Worm (Caenorhabditis elegans) whole organism, late embryonic: Measurements from ENCODE around the gene crn-5.

ENCODE experiments used
- C08G9.2 ChIP-seq: sonication (generic microtip); optimal IDR thresholded peaks from 2 replicates; lab custom pipeline; 2016; ENCODE audit warnings: mild to moderate bottlenecking, missing genetic modification characterization, moderate library complexity, missing compliant biosample characterization
- C38D4.7 ChIP-seq: fragments of 200-800 bp; sonication (Bioruptor generic); optimal IDR thresholded peaks from 2 replicates; lab custom pipeline; 2018; ENCODE audit warnings: mild to moderate bottlenecking, missing genetic modification characterization, moderate library complexity, missing compliant biosample characterization
- F13H6.1 ChIP-seq: sonication (generic microtip); optimal IDR thresholded peaks from 2 replicates; lab custom pipeline; 2016; ENCODE audit warnings: missing genetic modification characterization, missing compliant biosample characterization
- Y22D7AL.16 ChIP-seq: sonication (generic microtip); optimal IDR thresholded peaks from 2 replicates; lab custom pipeline; 2016; ENCODE audit warnings: missing genetic modification characterization, missing compliant biosample characterization
- ama-1 ChIP-seq: fragments of 150-350 bp; optimal IDR thresholded peaks from 2 replicates; lab custom pipeline; 2014
- ceh-18 ChIP-seq: sonication (generic microtip); optimal IDR thresholded peaks from 2 replicates; lab custom pipeline; 2016; ENCODE audit warnings: missing genetic modification characterization, missing compliant biosample characterization
- ceh-2 ChIP-seq: sonication (generic microtip); optimal IDR thresholded peaks from 2 replicates; lab custom pipeline; 2016; ENCODE audit warnings: missing genotype, missing genetic modification characterization, missing compliant biosample characterization
- ceh-22 ChIP-seq: sonication (generic microtip); optimal IDR thresholded peaks from 2 replicates; lab custom pipeline; 2017; ENCODE audit warnings: missing biosample characterization, missing genetic modification characterization
- ceh-31 ChIP-seq: sonication (generic microtip); optimal IDR thresholded peaks from 2 replicates; lab custom pipeline; 2016; ENCODE audit warnings: missing genetic modification characterization, missing compliant biosample characterization
- ceh-45 ChIP-seq: fragments of 200-800 bp; sonication (Bioruptor generic); IDR thresholded peaks from 2 replicates; pipeline ENCODE4 v1.3.6; 2022; ENCODE audit warnings: missing genetic modification reagents, missing genetic modification characterization, missing compliant biosample characterization
- ceh-48 ChIP-seq: sonication (generic microtip); optimal IDR thresholded peaks from 2 replicates; lab custom pipeline; 2016; ENCODE audit warnings: missing genetic modification characterization, inconsistent platforms, missing compliant biosample characterization
- che-1 ChIP-seq: sonication (generic microtip); optimal IDR thresholded peaks from 2 replicates; lab custom pipeline; 2016; ENCODE audit warnings: mild to moderate bottlenecking, missing genetic modification characterization, missing compliant biosample characterization
- dve-1 ChIP-seq: sonication (generic microtip); optimal IDR thresholded peaks from 2 replicates; lab custom pipeline; 2017; ENCODE audit warnings: antibody characterized with exemption, mild to moderate bottlenecking, missing genetic modification characterization, missing compliant biosample characterization
- elt-2 ChIP-seq: sonication (generic microtip); optimal IDR thresholded peaks from 2 replicates; lab custom pipeline; 2016; ENCODE audit warnings: missing genetic modification reagents, missing genetic modification characterization, missing compliant biosample characterization
- fkh-10 ChIP-seq: fragments of 150-350 bp; optimal IDR thresholded peaks from 2 replicates; lab custom pipeline; 2014; ENCODE audit warnings: missing biosample characterization, missing genetic modification reagents, missing genetic modification characterization
- fkh-6 ChIP-seq: sonication (generic microtip); optimal IDR thresholded peaks from 2 replicates; lab custom pipeline; 2016; ENCODE audit warnings: missing genetic modification characterization, missing compliant biosample characterization
- gmeb-2 ChIP-seq: sonication (generic microtip); optimal IDR thresholded peaks from 2 replicates; lab custom pipeline; 2016; ENCODE audit warnings: missing genetic modification characterization, inconsistent platforms, missing compliant biosample characterization
- hlh-15 ChIP-seq: sonication (generic microtip); optimal IDR thresholded peaks from 2 replicates; lab custom pipeline; 2016; ENCODE audit warnings: missing genetic modification characterization, missing compliant biosample characterization
- hlh-30 ChIP-seq: sonication (generic microtip); optimal IDR thresholded peaks from 2 replicates; lab custom pipeline; 2017; ENCODE audit warnings: antibody characterized with exemption, missing genetic modification characterization, missing compliant biosample characterization; ENCODE audit not compliant: insufficient read depth
- hlh-8 ChIP-seq: sonication (generic microtip); optimal IDR thresholded peaks from 2 replicates; lab custom pipeline; 2016; ENCODE audit warnings: missing genotype, missing genetic modification characterization, missing compliant biosample characterization
- madf-2 ChIP-seq: sonication (generic microtip); optimal IDR thresholded peaks from 2 replicates; lab custom pipeline; 2017; ENCODE audit warnings: missing genetic modification characterization, missing compliant biosample characterization
- nfya-1 ChIP-seq: sonication (generic microtip); optimal IDR thresholded peaks from 2 replicates; lab custom pipeline; 2017; ENCODE audit warnings: missing genetic modification characterization, mild to moderate bottlenecking, missing compliant biosample characterization, antibody characterized with exemption, moderate library complexity
- odd-2 ChIP-seq: sonication (generic microtip); optimal IDR thresholded peaks from 2 replicates; lab custom pipeline; 2017; ENCODE audit warnings: antibody characterized with exemption, mild to moderate bottlenecking, missing genetic modification characterization, missing compliant biosample characterization
- pag-3 ChIP-seq: sonication (generic microtip); optimal IDR thresholded peaks from 2 replicates; lab custom pipeline; 2016; ENCODE audit warnings: missing compliant biosample characterization, missing genetic modification characterization, borderline replicate concordance
- pat-9 ChIP-seq: fragments of 200-800 bp; sonication (Bioruptor generic); optimal IDR thresholded peaks from 2 replicates; lab custom pipeline; 2018; ENCODE audit warnings: mild to moderate bottlenecking, missing genetic modification characterization, moderate library complexity, missing compliant biosample characterization
- pax-1 ChIP-seq: fragments of 150-350 bp; optimal IDR thresholded peaks from 2 replicates; lab custom pipeline; 2014; ENCODE audit warnings: missing biosample characterization, missing genetic modification characterization
- pha-2 ChIP-seq: sonication (generic microtip); optimal IDR thresholded peaks from 2 replicates; lab custom pipeline; 2017; ENCODE audit warnings: mild to moderate bottlenecking, missing genetic modification characterization, missing compliant biosample characterization
- pros-1 ChIP-seq: fragments of 150-350 bp; optimal IDR thresholded peaks from 2 replicates; lab custom pipeline; 2014; ENCODE audit warnings: missing biosample characterization, missing genetic modification reagents, missing genetic modification characterization
- ref-2 ChIP-seq: sonication (generic microtip); optimal IDR thresholded peaks from 2 replicates; lab custom pipeline; 2016; ENCODE audit warnings: missing genetic modification characterization, missing compliant biosample characterization
- rnt-1 ChIP-seq: sonication (generic microtip); optimal IDR thresholded peaks from 2 replicates; lab custom pipeline; 2016; ENCODE audit warnings: missing genetic modification characterization, missing compliant biosample characterization
- sdc-2 ChIP-seq: sonication (generic microtip); optimal IDR thresholded peaks from 2 replicates; lab custom pipeline; 2016; ENCODE audit warnings: missing genotype, missing genetic modification characterization, missing compliant biosample characterization
- sox-4 ChIP-seq: sonication (generic microtip); optimal IDR thresholded peaks from 2 replicates; lab custom pipeline; 2017; ENCODE audit warnings: mild to moderate bottlenecking, missing genetic modification characterization, inconsistent platforms, missing compliant biosample characterization
- syd-9 ChIP-seq: sonication (generic microtip); optimal IDR thresholded peaks from 2 replicates; lab custom pipeline; 2016; ENCODE audit warnings: mild to moderate bottlenecking, missing genetic modification characterization, moderate library complexity, missing compliant biosample characterization
- tbx-2 ChIP-seq: sonication (generic microtip); optimal IDR thresholded peaks from 2 replicates; lab custom pipeline; 2016; ENCODE audit warnings: missing genetic modification characterization, missing compliant biosample characterization
- unc-3 ChIP-seq, 2 experiments: fragments of 200-800 bp in 1 of 2; sonication (Bioruptor generic) in 1 of 2; sonication (generic microtip) in 1 of 2; conservative IDR thresholded peaks in 1 of 2; optimal IDR thresholded peaks in 1 of 2; 2 replicates each; pipeline versions ENCODE4 v1.3.6 to Lab custom; 2016 to 2022; ENCODE audit warnings: missing compliant biosample characterization in 2 of 2, missing genetic modification characterization in 2 of 2, missing genetic modification reagents in 1 of 2
- unc-55 ChIP-seq: sonication (generic microtip); optimal IDR thresholded peaks from 2 replicates; lab custom pipeline; 2017; ENCODE audit warnings: missing biosample characterization, missing genetic modification reagents, missing genetic modification characterization
- unc-86 ChIP-seq: sonication (generic microtip); optimal IDR thresholded peaks from 2 replicates; lab custom pipeline; 2016; ENCODE audit warnings: missing genetic modification characterization, missing compliant biosample characterization
- zip-5 ChIP-seq: sonication (generic microtip); optimal IDR thresholded peaks from 2 replicates; lab custom pipeline; 2016; ENCODE audit warnings: missing genetic modification characterization, missing compliant biosample characterization

crn-5 gene

DNA sequence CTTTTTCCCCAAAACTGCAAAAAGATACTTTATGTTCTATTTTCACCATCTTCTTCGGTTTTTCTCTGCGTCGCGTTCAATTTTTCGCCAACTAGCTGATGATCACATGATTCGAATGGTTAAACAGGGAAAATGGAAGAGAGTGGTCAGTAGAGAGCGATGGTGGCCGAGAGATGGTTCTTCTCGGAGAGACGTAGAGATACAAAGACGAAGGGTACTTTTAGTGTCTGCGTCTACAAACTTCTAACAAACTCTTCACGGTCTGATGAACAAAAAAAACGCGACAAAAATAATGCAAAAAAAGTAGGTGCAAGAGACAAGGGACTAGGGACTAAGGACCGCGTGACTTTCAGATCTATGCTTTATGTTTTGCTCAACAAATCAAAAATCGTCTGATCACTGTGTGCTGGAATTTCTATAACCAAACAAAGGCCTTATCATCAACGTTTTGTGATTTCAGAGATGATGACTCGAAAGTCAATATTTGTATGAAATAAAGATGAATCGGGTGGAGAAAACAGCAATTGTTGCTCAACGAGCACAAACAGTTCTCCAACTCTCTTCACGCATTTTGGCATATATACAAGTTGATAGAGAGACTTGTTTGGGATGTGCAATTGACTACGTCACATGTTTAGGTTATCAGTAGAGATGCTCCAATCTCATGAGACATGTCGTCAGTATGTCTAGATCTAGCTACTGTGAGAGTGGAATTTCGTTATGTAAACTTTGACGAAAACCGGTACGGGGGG, 40.4 kb upstream of the crn-5 start:
- TF ChIP-seq ceh-18 (tag; lab: Kevin White, UChicago) (peak; percentile 34), ceh-22 (tag; lab: Kevin White, UChicago) (no peak), ref-2 (tag; lab: Kevin White, UChicago) (peak; percentile 67), zip-5 (no peak), ceh-31 (tag; lab: Kevin White, UChicago) (peak; percentile 75), sdc-2 (no peak), fkh-10 (GFP tag; lab: Kevin White, UChicago) (no peak), hlh-30 (tag; lab: Kevin White, UChicago) (peak; percentile 96), Y22D7AL.16 (no peak), nfya-1 (tag; lab: Kevin White, UChicago) (peak; percentile 76), pros-1 (tag; lab: Kevin White, UChicago) (peak; percentile 65), ceh-2 (tag; lab: Kevin White, UChicago) (no peak), pax-1 (tag; lab: Kevin White, UChicago) (peak; percentile 95), unc-55 (peak; percentile 82), tbx-2 (peak; percentile 64), F13H6.1 (tag; lab: Kevin White, UChicago) (peak; percentile 2), pag-3 (tag; lab: Kevin White, UChicago) (no peak), gmeb-2 (tag; lab: Kevin White, UChicago) (no peak)
- TF ChIP-seq, all 69 proteins: peak for 10

DNA sequence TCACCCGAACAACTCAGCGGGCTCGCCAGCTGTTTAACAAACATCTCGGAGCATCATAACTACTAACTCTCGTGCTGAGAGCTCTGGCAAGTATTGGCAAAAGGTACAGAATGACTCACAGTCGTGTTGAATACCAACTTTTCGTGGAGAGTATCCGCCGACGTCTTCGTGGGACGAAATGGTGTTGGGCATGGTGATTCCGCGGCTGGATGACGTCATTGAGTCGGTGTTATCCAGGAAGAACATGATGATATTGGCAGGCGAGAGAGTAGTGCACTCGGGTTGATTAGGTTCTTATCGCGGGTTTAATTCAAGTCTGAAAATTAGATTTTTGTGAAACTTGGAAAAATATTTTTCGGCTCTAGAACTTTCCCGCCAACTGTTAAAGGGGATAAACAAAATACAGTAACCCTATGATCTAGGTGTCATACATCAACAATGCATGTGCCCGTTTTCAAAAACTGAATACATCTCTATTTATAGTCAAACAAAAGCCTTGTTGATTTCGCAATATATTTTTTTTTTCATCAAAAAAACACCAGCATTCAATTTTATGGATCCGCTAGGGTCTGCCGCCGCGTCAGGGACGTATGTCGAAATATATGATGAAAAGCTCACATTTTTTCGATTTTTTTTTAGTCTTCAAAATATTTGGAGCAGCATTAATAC, 39.0 kb upstream of the crn-5 start:
- TF ChIP-seq odd-2 (tag; lab: Kevin White, UChicago) (no peak), unc-55 (no peak), ama-1 (lab: Kevin White, UChicago) (no peak), unc-86 (no peak), rnt-1 (tag; lab: Kevin White, UChicago) (no peak), fkh-10 (GFP tag; lab: Kevin White, UChicago) (no peak)

DNA sequence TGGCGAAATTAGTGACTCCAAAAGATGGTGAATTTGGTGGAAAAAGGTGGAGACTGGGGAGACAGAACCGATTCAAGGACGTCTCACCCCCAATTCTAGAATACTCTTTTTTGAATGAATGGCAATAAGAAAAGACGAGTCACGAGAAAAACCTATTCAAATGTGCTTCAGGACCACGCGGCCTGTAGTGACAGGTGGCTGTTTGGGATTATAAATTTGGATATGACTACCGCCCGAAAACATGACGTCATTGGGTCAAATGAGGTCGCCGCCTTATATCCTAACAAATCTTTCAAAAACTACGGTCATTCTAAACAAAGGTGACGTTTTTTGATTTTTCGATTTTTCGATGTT, 38.5 kb upstream of the crn-5 start:
- TF ChIP-seq unc-3 (GFP tag; conservative IDR thresholded peaks at IDR 0.05; lab: Robert Waterston, UW) (no peak), unc-3 (tag; optimal IDR thresholded peaks at IDR 0.05; lab: Kevin White, UChicago) (no peak), rnt-1 (tag; lab: Kevin White, UChicago) (no peak), hlh-30 (tag; lab: Kevin White, UChicago) (peak; percentile 64), unc-55 (peak; percentile 10)

DNA sequence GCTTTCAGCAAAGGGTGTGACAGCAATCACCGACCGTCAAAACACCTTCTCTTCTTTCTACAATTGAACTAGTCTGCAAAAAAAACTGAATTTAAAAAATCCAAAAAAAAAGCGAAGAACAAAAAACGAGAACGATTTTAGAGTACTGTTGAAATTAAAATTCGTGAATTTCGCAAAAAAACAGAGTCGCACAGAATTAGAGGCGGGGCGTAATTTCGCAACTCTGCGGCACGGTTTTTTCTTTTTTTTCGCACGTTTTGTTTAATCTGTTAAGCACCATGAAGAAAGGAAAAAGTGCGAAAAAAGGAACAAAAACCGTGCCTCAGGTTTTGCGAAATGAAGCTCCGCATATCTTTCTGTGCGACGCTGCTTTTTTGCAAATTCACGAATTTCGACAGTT, 37.6 kb upstream of the crn-5 start, which contains the start of gene mnk-1:
mnk-1 (minus strand) TSS at position 73 of the 400 bp plus-strand sequence.
- no peak for TF ChIP-seq nfya-1 (tag; lab: Kevin White, UChicago)
- no peak for TF ChIP-seq pha-2 (tag; lab: Kevin White, UChicago)
- TF ChIP-seq rnt-1 (tag; lab: Kevin White, UChicago) = no peak

DNA sequence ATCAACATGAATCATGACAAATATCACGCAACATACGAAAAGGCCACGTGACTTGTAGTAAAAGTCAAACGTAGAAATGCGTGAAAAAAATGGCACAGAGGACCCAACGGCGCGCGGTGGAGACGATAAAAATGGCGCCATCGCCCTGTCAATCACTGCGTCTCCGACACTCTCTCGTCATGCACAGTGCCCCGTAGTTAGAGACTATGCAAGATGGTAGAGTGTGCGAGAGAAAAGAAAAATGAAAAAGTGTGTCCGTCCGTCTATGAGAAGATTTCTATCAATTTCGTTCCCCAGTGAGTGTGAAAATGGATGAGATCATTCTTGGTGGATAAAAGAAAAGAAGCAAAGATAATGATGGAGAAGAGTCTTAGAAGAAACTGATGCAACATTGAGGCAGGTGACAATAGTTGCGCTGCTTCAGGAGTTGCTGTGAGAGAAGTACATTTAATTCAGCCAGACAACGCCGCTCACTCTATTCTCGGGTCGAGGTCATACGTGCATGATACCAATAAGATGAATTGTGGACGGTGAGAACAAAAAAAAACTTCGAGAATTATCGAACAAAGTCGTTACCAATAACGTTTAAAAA, 37.0 kb upstream of the crn-5 start:
- TF ChIP-seq pat-9 (no peak), unc-55 (peak; percentile 92), ceh-48 (tag; lab: Kevin White, UChicago) (no peak), tbx-2 (peak; percentile 43), pros-1 (tag; lab: Kevin White, UChicago) (no peak), hlh-8 (no peak), pag-3 (tag; lab: Kevin White, UChicago) (no peak), madf-2 (tag; lab: Kevin White, UChicago) (no peak), C38D4.7 (GFP tag; lab: Kevin White, UChicago) (no peak), rnt-1 (tag; lab: Kevin White, UChicago) (no peak), odd-2 (tag; lab: Kevin White, UChicago) (no peak), ref-2 (tag; lab: Kevin White, UChicago) (peak; percentile 12), zip-5 (no peak), fkh-6 (tag; lab: Kevin White, UChicago) (no peak), ceh-22 (tag; lab: Kevin White, UChicago) (no peak), che-1 (no peak), dve-1 (tag; lab: Kevin White, UChicago) (no peak), unc-3 (GFP tag; conservative IDR thresholded peaks at IDR 0.05; lab: Robert Waterston, UW) (no peak), unc-3 (tag; optimal IDR thresholded peaks at IDR 0.05; lab: Kevin White, UChicago) (no peak), nfya-1 (tag; lab: Kevin White, UChicago) (peak; percentile 4), C08G9.2 (no peak), ceh-45 (no peak), hlh-15 (tag; lab: Kevin White, UChicago) (no peak), syd-9 (tag; lab: Kevin White, UChicago) (no peak), sox-4 (no peak), elt-2 (tag; lab: Kevin White, UChicago) (no peak)
